Fruit fly (Drosophila melanogaster) S2 (cell line): ENCODE results near the gene nyo.

Experiments
- CG8478 ChIP-seq: fragments of >200 bp; optimal IDR thresholded peaks from 2 replicates; lab custom pipeline; 2018
- CTCF ChIP-seq, 2 experiments: fragments of >200 bp; optimal IDR thresholded peaks; 2 replicates each; lab custom pipeline; 2018

dm6 chr3R:31610639-31611594 is 68.1 kb downstream of the nyo start, which contains the start of gene Med:
- TF ChIP-seq CG8478 (no peak), CTCF (optimal IDR thresholded peaks at IDR 0.05; lab: Kevin White, UChicago) (no peak)
